Fruit fly (Drosophila melanogaster) whole organism, pupa: Measurements from ENCODE around the gene odd.
A peak's percentile ranks its signal among the peaks of the same experiment; 100 is the strongest.

Experiments
- CG12605 ChIP-seq: fragments of 200-800 bp; sonication (Bioruptor generic); IDR thresholded peaks from 2 replicates; pipeline ENCODE4 v1.3.6; 2022; ENCODE audit warnings: missing biosample characterization, missing genetic modification characterization
- CG13204 ChIP-seq: fragments of 200-800 bp; sonication (Bioruptor generic); optimal IDR thresholded peaks from 2 replicates; lab custom pipeline; 2018; ENCODE audit warnings: missing biosample characterization, mild to moderate bottlenecking, missing genetic modification characterization, moderate library complexity
- CG15710 ChIP-seq: fragments of 200-800 bp; sonication (Bioruptor generic); optimal IDR thresholded peaks from 2 replicates; lab custom pipeline; 2018; ENCODE audit warnings: missing biosample characterization, mild to moderate bottlenecking, missing genetic modification characterization, moderate library complexity
- CG17806 ChIP-seq: fragments of 200-800 bp; sonication (Bioruptor generic); optimal IDR thresholded peaks from 2 replicates; lab custom pipeline; 2018; ENCODE audit warnings: missing biosample characterization, mild to moderate bottlenecking, missing genetic modification characterization, moderate library complexity
- CG32121 ChIP-seq: fragments of 200-800 bp; sonication (Bioruptor generic); IDR thresholded peaks from 2 replicates; pipeline ENCODE4 v1.3.6; 2022; ENCODE audit warnings: missing biosample characterization, missing genetic modification characterization
- CG34367 ChIP-seq: fragments of 200-800 bp; sonication (Bioruptor generic); optimal IDR thresholded peaks from 2 replicates; lab custom pipeline; 2018; ENCODE audit warnings: missing biosample characterization, mild to moderate bottlenecking, missing genetic modification characterization
- CG4496 ChIP-seq: fragments of 200-800 bp; sonication (Bioruptor generic); IDR thresholded peaks from 3 replicates; pipeline ENCODE4 v1.3.6; 2022; ENCODE audit warnings: missing biosample characterization, missing genetic modification characterization
- CG8159 ChIP-seq: fragments of 200-800 bp; sonication (Bioruptor generic); optimal IDR thresholded peaks from 3 replicates; lab custom pipeline; 2018; ENCODE audit warnings: missing biosample characterization, mild to moderate bottlenecking, missing genetic modification characterization, moderate library complexity
- CG8301 ChIP-seq: fragments of 200-800 bp; sonication (Bioruptor generic); optimal IDR thresholded peaks from 2 replicates; lab custom pipeline; 2018; ENCODE audit warnings: missing biosample characterization, mild to moderate bottlenecking, missing genetic modification characterization
- D1 ChIP-seq: fragments of 200-800 bp; sonication (Bioruptor generic); optimal IDR thresholded peaks from 2 replicates; lab custom pipeline; 2018; ENCODE audit warnings: missing biosample characterization, mild to moderate bottlenecking, missing genetic modification characterization, moderate library complexity
- EcR ChIP-seq: fragments of 200-800 bp; sonication (Bioruptor generic); optimal IDR thresholded peaks from 3 replicates; lab custom pipeline; 2019; ENCODE audit warnings: missing biosample characterization, missing genetic modification characterization, mild to moderate bottlenecking, moderate library complexity, missing genetic modification reagents
- Pif1A ChIP-seq: fragments of 200-800 bp; sonication (Bioruptor generic); optimal IDR thresholded peaks from 3 replicates; lab custom pipeline; 2016; ENCODE audit warnings: missing biosample characterization, missing genetic modification characterization
- Snoo ChIP-seq: fragments of 200-800 bp; sonication (Bioruptor generic); optimal IDR thresholded peaks from 3 replicates; lab custom pipeline; 2017; ENCODE audit warnings: missing biosample characterization, mild to moderate bottlenecking, missing genetic modification characterization, inconsistent platforms

DNA sequence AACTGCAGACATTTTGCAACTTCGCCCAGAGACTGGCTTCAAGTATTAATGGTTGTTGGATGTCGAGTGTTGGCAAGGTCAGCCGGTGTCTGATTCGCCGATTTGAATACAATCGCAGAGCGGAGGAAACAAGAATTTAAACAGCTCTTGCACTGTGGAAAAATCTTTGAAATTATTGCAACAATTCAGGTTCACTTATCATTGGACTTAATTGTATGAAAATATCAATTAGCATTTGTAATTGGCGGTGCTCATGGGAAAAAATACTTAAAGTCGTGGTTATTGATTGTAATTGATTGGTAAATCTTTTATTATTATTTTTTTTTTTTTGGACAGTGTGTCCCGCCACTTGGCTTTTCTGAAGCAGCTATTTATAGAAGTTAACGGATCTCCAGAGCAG, 22.9 kb upstream of the odd start:
- peak; percentile 59; the same call in 1 of the 2 replicates for TF ChIP-seq CG12605 (GFP tag; lab: Robert Waterston, UW)
- no peak for TF ChIP-seq CG8301 (tag; lab: Kevin White, UChicago)
- TF ChIP-seq Pif1A (GFP tag; lab: Kevin White, UChicago): peak; percentile 85
- TF ChIP-seq CG32121: peak; percentile 72
- TF ChIP-seq CG4496 (GFP tag; lab: Robert Waterston, UW): peak; percentile 72; the same call in 2 of the 3 replicates
- TF ChIP-seq CG15710 (tag; lab: Kevin White, UChicago): peak; percentile 91
- peak; percentile 67 for TF ChIP-seq EcR
- peak; percentile 64 for TF ChIP-seq CG13204 (GFP tag; lab: Kevin White, UChicago)
- peak; percentile 79 for TF ChIP-seq CG17806 (tag; lab: Kevin White, UChicago)
- peak; percentile 74 for TF ChIP-seq Snoo (tag; lab: Kevin White, UChicago)
- TF ChIP-seq D1 (tag; lab: Kevin White, UChicago): peak; percentile 17
- peak; percentile 88 for TF ChIP-seq CG8159 (tag; lab: Kevin White, UChicago)
- TF ChIP-seq CG34367 (tag; lab: Kevin White, UChicago): peak; percentile 75
